Fruit fly (Drosophila melanogaster): ENCODE results near the gene DNAlig3.

DNAlig3 gene

dm6 chr3R:12439401-12440143 is 37.9 kb upstream of the DNAlig3 start, which contains the start of gene Desat1:
TSS of gene Desat1 (plus strand) at chr3R:12439600.
- TF ChIP-seq Dll (optimal IDR thresholded peaks at IDR 0.05) (no peak), CG8478 (optimal IDR thresholded peaks at IDR 0.05) (no peak), usp (GFP tag; optimal IDR thresholded peaks at IDR 0.05) (no peak)

- no peak for TF ChIP-seq CG8478 (optimal IDR thresholded peaks at IDR 0.05)
- no peak for TF ChIP-seq EcR (GFP tag; optimal IDR thresholded peaks at IDR 0.05)
- TF ChIP-seq pan (optimal IDR thresholded peaks at IDR 0.05), result no peak
- no peak for TF ChIP-seq usp (GFP tag; optimal IDR thresholded peaks at IDR 0.05)
- no peak for TF ChIP-seq Dll (optimal IDR thresholded peaks at IDR 0.05)
- no peak for TF ChIP-seq psq (optimal IDR thresholded peaks at IDR 0.05)
Observed at dm6 chr3R:12439039-12439400, 37.4 kb upstream of the DNAlig3 start, which contains the start of the genes CG17207 and CG46427. TSS of gene CG17207 (minus strand) at chr3R:12439139. TSS of gene CG46427 (minus strand) at chr3R:12439139.

dm6 chr3R:12435948-12436347 is 34.3 kb upstream of the DNAlig3 start, which contains the start of gene Desat2:
TSS of gene Desat2 (plus strand) at chr3R:12436248.
- TF ChIP-seq EcR (GFP tag; optimal IDR thresholded peaks at IDR 0.05), result no peak
- TF ChIP-seq CG8478 (optimal IDR thresholded peaks at IDR 0.05), result no peak
- TF ChIP-seq psq (optimal IDR thresholded peaks at IDR 0.05), result no peak
- no peak for TF ChIP-seq usp (GFP tag; optimal IDR thresholded peaks at IDR 0.05)
- TF ChIP-seq Dll (optimal IDR thresholded peaks at IDR 0.05), result no peak

dm6 chr3R:12433764-12434163 is 32.1 kb upstream of the DNAlig3 start, which contains the start of the genes Aos1 and Srlp:
TSS of gene Aos1 (minus strand) at chr3R:12433822.
TSS of gene Srlp (plus strand) at chr3R:12434098.
- no peak for TF ChIP-seq usp (GFP tag; optimal IDR thresholded peaks at IDR 0.05)
- no peak for TF ChIP-seq psq (optimal IDR thresholded peaks at IDR 0.05)
- no peak for TF ChIP-seq Dll (optimal IDR thresholded peaks at IDR 0.05)
- TF ChIP-seq EcR (GFP tag; optimal IDR thresholded peaks at IDR 0.05), result no peak
- TF ChIP-seq pan (optimal IDR thresholded peaks at IDR 0.05), result no peak
- no peak for TF ChIP-seq CG8478 (optimal IDR thresholded peaks at IDR 0.05)

dm6 chr3R:12431030-12431489 is 29.4 kb upstream of the DNAlig3 start, which contains the start of gene Prosalpha2:
TSS of gene Prosalpha2 (plus strand) at chr3R:12431321.
- TF ChIP-seq usp (GFP tag; optimal IDR thresholded peaks at IDR 0.05), result no peak

dm6 chr3R:12429120-12429610 is 27.5 kb upstream of the DNAlig3 start, which contains the start of the genes CG5641 and CG5245:
TSS of gene CG5641 (minus strand) at chr3R:12429282.
TSS of gene CG5245 (plus strand) at chr3R:12429560.
- TF ChIP-seq CG8478 (optimal IDR thresholded peaks at IDR 0.05), result no peak
- TF ChIP-seq Dll (optimal IDR thresholded peaks at IDR 0.05), result no peak
- no peak for TF ChIP-seq EcR (GFP tag; optimal IDR thresholded peaks at IDR 0.05)
- no peak for TF ChIP-seq psq (optimal IDR thresholded peaks at IDR 0.05)
- TF ChIP-seq usp (GFP tag; optimal IDR thresholded peaks at IDR 0.05), result no peak
- TF ChIP-seq pan (optimal IDR thresholded peaks at IDR 0.05), result no peak

dm6 chr3R:12426310-12426653 is 24.6 kb upstream of the DNAlig3 start, which contains the start of gene NANS:
TSS of gene NANS (plus strand) at chr3R:12426578.
- TF ChIP-seq pan (optimal IDR thresholded peaks at IDR 0.05) (no peak), psq (optimal IDR thresholded peaks at IDR 0.05) (no peak), Dll (optimal IDR thresholded peaks at IDR 0.05) (no peak), EcR (GFP tag; optimal IDR thresholded peaks at IDR 0.05) (no peak), usp (GFP tag; optimal IDR thresholded peaks at IDR 0.05) (no peak), CG8478 (optimal IDR thresholded peaks at IDR 0.05) (no peak)

dm6 chr3R:12425510-12426309 is 24.1 kb upstream of the DNAlig3 start, which contains the start of gene Pp1-87B:
TSS of gene Pp1-87B (minus strand) at chr3R:12425917.
- TF ChIP-seq usp (GFP tag; optimal IDR thresholded peaks at IDR 0.05), result no peak
- peak; percentile 71 for TF ChIP-seq CG8478 (optimal IDR thresholded peaks at IDR 0.05)

dm6 chr3R:12423997-12424396 is 22.4 kb upstream of the DNAlig3 start:
- no peak for TF ChIP-seq pan (optimal IDR thresholded peaks at IDR 0.05)
- TF ChIP-seq Dll (optimal IDR thresholded peaks at IDR 0.05), result no peak
- TF ChIP-seq EcR (GFP tag; optimal IDR thresholded peaks at IDR 0.05), result no peak
- TF ChIP-seq usp (GFP tag; optimal IDR thresholded peaks at IDR 0.05), result no peak
- no peak for TF ChIP-seq psq (optimal IDR thresholded peaks at IDR 0.05)
- no peak for TF ChIP-seq CG8478 (optimal IDR thresholded peaks at IDR 0.05)

- TF ChIP-seq usp (GFP tag; optimal IDR thresholded peaks at IDR 0.05), result no peak
- no peak for TF ChIP-seq Dll (optimal IDR thresholded peaks at IDR 0.05)
- no peak for TF ChIP-seq CG8478 (optimal IDR thresholded peaks at IDR 0.05)
- TF ChIP-seq EcR (GFP tag; optimal IDR thresholded peaks at IDR 0.05), result no peak
- no peak for TF ChIP-seq psq (optimal IDR thresholded peaks at IDR 0.05)
- TF ChIP-seq pan (optimal IDR thresholded peaks at IDR 0.05), result no peak
Observed at dm6 chr3R:12422379-12422975, 20.8 kb upstream of the DNAlig3 start, which contains the start of the genes Scgbeta and CG17202. TSS of gene Scgbeta (minus strand) at chr3R:12422429. TSS of gene CG17202 (plus strand) at chr3R:12422768.

- TF ChIP-seq usp (GFP tag; optimal IDR thresholded peaks at IDR 0.05), result no peak
Observed at dm6 chr3R:12413274-12413958, 11.8 kb upstream of the DNAlig3 start, which contains the start of the genes Dip-C and pps. TSS of gene Dip-C (minus strand) at chr3R:12413759. TSS of gene pps (plus strand) at chr3R:12413828.

All from whole organism.